Fruit fly (Drosophila melanogaster) whole organism, embryonic: Measurements from ENCODE around the gene CG9497.

Experiments
- Atf6 ChIP-seq: fragments of 200-800 bp; sonication (Bioruptor generic); IDR thresholded peaks from 2 replicates; pipeline ENCODE4 v1.3.6; 2022; ENCODE audit warnings: missing biosample characterization, missing genetic modification characterization
- CG11093 ChIP-seq: fragments of 200-800 bp; sonication (Bioruptor generic); IDR thresholded peaks from 3 replicates; pipeline ENCODE4 v1.3.6; 2022; ENCODE audit warnings: missing biosample characterization, missing genetic modification characterization
- CG12391 ChIP-seq: fragments of 200-800 bp; sonication (Bioruptor generic); optimal IDR thresholded peaks from 3 replicates; lab custom pipeline; 2018; ENCODE audit warnings: missing biosample characterization, mild to moderate bottlenecking, missing genetic modification characterization, moderate library complexity
- CG15011 ChIP-seq: fragments of 200-800 bp; sonication (Bioruptor generic); optimal IDR thresholded peaks from 3 replicates; lab custom pipeline; 2018; ENCODE audit warnings: missing biosample characterization, mild to moderate bottlenecking, missing genetic modification characterization
- CG15514 ChIP-seq: fragments of 200-800 bp; sonication (Bioruptor generic); optimal IDR thresholded peaks from 3 replicates; lab custom pipeline; 2017; ENCODE audit warnings: missing biosample characterization, missing genetic modification characterization, mild to moderate bottlenecking, moderate library complexity, missing genetic modification reagents
- CG17385 ChIP-seq: fragments of 200-800 bp; sonication (Bioruptor generic); optimal IDR thresholded peaks from 3 replicates; lab custom pipeline; 2018; ENCODE audit warnings: missing biosample characterization, mild to moderate bottlenecking, missing genetic modification characterization
- CG17912 ChIP-seq: fragments of 200-800 bp; sonication (Bioruptor generic); optimal IDR thresholded peaks from 2 replicates; lab custom pipeline; 2018; ENCODE audit warnings: missing biosample characterization, mild to moderate bottlenecking, missing genetic modification characterization
- CG18262 ChIP-seq: fragments of 200-800 bp; optimal IDR thresholded peaks from 3 replicates; lab custom pipeline; 2019; ENCODE audit warnings: missing biosample characterization, mild to moderate bottlenecking, missing genetic modification characterization, moderate library complexity
- CG31224 ChIP-seq: fragments of 200-800 bp; sonication (Bioruptor generic); IDR thresholded peaks from 2 replicates; pipeline ENCODE4 v1.3.6; 2022; ENCODE audit warnings: missing biosample characterization, missing genetic modification characterization
- CG34224 ChIP-seq: fragments of 200-800 bp; sonication (Bioruptor generic); IDR thresholded peaks from 3 replicates; pipeline ENCODE4 v1.3.6; 2022; ENCODE audit warnings: missing biosample characterization, missing genetic modification characterization; ENCODE audit not compliant: partially characterized antibody
- CG43689 ChIP-seq: fragments of 200-800 bp; sonication (Bioruptor generic); IDR thresholded peaks from 2 replicates; pipeline ENCODE4 v1.3.6; 2022; ENCODE audit warnings: missing biosample characterization, missing genetic modification characterization
- CG4424 ChIP-seq: fragments of 200-800 bp; sonication (Bioruptor generic); optimal IDR thresholded peaks from 3 replicates; lab custom pipeline; 2016; ENCODE audit warnings: missing biosample characterization, missing genetic modification characterization
- CG4617 ChIP-seq: fragments of 200-800 bp; sonication (Bioruptor generic); optimal IDR thresholded peaks from 3 replicates; lab custom pipeline; 2016; ENCODE audit warnings: missing biosample characterization, missing genetic modification characterization, borderline replicate concordance
- CG5180 ChIP-seq: fragments of 200-800 bp; sonication (Bioruptor generic); optimal IDR thresholded peaks from 3 replicates; lab custom pipeline; 2017; ENCODE audit warnings: missing biosample characterization, missing genetic modification characterization, mild to moderate bottlenecking, moderate library complexity, missing genetic modification reagents
- CG8388 ChIP-seq: fragments of 200-800 bp; sonication (Bioruptor generic); optimal IDR thresholded peaks from 2 replicates; lab custom pipeline; 2019; ENCODE audit warnings: missing biosample characterization, mild to moderate bottlenecking, missing genetic modification characterization, moderate library complexity
- CHES-1-like ChIP-seq: fragments of 200-800 bp; sonication (Bioruptor generic); optimal IDR thresholded peaks from 2 replicates; lab custom pipeline; 2016; ENCODE audit warnings: missing biosample characterization, missing genetic modification characterization
- D ChIP-seq, 2 experiments: fragments of 200-800 bp in 1 of 2; fragments of >200 bp in 1 of 2; sonication (Bioruptor generic) in 1 of 2; optimal IDR thresholded peaks; 2 replicates in 1 of 2; 3 replicates in 1 of 2; lab custom pipeline; 2017; ENCODE audit warnings: mild to moderate bottlenecking in 1 of 2, missing biosample characterization in 1 of 2, missing genetic modification characterization in 1 of 2, missing genetic modification reagents in 1 of 2
- Dref ChIP-seq: fragments of 200-800 bp; sonication (Bioruptor generic); IDR thresholded peaks from 2 replicates; pipeline ENCODE4 v1.3.6; 2022; ENCODE audit warnings: missing biosample characterization, missing genetic modification characterization
- Hmx ChIP-seq: fragments of 200-800 bp; sonication (Bioruptor generic); optimal IDR thresholded peaks from 2 replicates; lab custom pipeline; 2016; ENCODE audit warnings: missing biosample characterization, missing genetic modification characterization
- MESR4 ChIP-seq: fragments of 200-800 bp; sonication (Bioruptor generic); optimal IDR thresholded peaks from 2 replicates; lab custom pipeline; 2018; ENCODE audit warnings: missing biosample characterization, mild to moderate bottlenecking, missing genetic modification characterization, moderate library complexity
- NFAT ChIP-seq: fragments of 200-800 bp; sonication (Bioruptor generic); IDR thresholded peaks from 2 replicates; pipeline ENCODE4 v1.3.6; 2022; ENCODE audit warnings: missing biosample characterization, missing genetic modification characterization
- TFAM ChIP-seq: fragments of 200-800 bp; sonication (Bioruptor generic); optimal IDR thresholded peaks from 2 replicates; lab custom pipeline; 2017; ENCODE audit warnings: missing biosample characterization, missing genetic modification characterization, inconsistent platforms
- Tbp ChIP-seq: fragments of >200 bp; optimal IDR thresholded peaks from 2 replicates; lab custom pipeline; 2018; ENCODE audit warnings: missing biosample characterization, missing genetic modification characterization
- amos ChIP-seq: fragments of 200-800 bp; sonication (Bioruptor generic); IDR thresholded peaks from 2 replicates; pipeline ENCODE4 v1.3.6; 2022; ENCODE audit warnings: missing biosample characterization, missing genetic modification characterization; ENCODE audit not compliant: partially characterized antibody
- aop ChIP-seq: fragments of 200-800 bp; sonication (Bioruptor generic); IDR thresholded peaks from 2 replicates; pipeline ENCODE4 v1.3.6; 2022; ENCODE audit warnings: missing biosample characterization, missing genetic modification characterization
- bowl ChIP-seq: fragments of 200-800 bp; sonication (Bioruptor generic); IDR thresholded peaks from 2 replicates; pipeline ENCODE4 v1.3.6; 2022; ENCODE audit warnings: missing biosample characterization, missing genetic modification characterization
- cas ChIP-seq: fragments of 200-800 bp; sonication (Bioruptor generic); IDR thresholded peaks from 2 replicates; pipeline ENCODE4 v1.3.6; 2022; ENCODE audit warnings: missing biosample characterization, missing genetic modification characterization
- danr ChIP-seq: fragments of 200-800 bp; sonication (Bioruptor generic); IDR thresholded peaks from 2 replicates; pipeline ENCODE4 v1.3.6; 2022; ENCODE audit warnings: missing biosample characterization, missing genetic modification characterization
- disco-r ChIP-seq: fragments of 200-800 bp; sonication (Bioruptor generic); optimal IDR thresholded peaks from 2 replicates; lab custom pipeline; 2016; ENCODE audit warnings: missing biosample characterization, missing genetic modification characterization
- dm ChIP-seq: fragments of 200-800 bp; sonication (Bioruptor generic); optimal IDR thresholded peaks from 3 replicates; lab custom pipeline; 2016; ENCODE audit warnings: missing biosample characterization, missing genetic modification characterization
- fd96Cb ChIP-seq: fragments of 200-800 bp; sonication (Bioruptor generic); optimal IDR thresholded peaks from 2 replicates; lab custom pipeline; 2018; ENCODE audit warnings: missing biosample characterization, mild to moderate bottlenecking, missing genetic modification characterization, moderate library complexity
- fu2 ChIP-seq: fragments of 200-800 bp; sonication (Bioruptor generic); optimal IDR thresholded peaks from 2 replicates; lab custom pipeline; 2016; ENCODE audit warnings: missing biosample characterization, missing genetic modification characterization
- gsb ChIP-seq: fragments of 200-800 bp; sonication (Bioruptor generic); IDR thresholded peaks from 2 replicates; pipeline ENCODE4 v1.3.6; 2022; ENCODE audit warnings: missing biosample characterization, missing genetic modification characterization
- hkb ChIP-seq, 2 experiments: fragments of 200-800 bp in 1 of 2; fragments of >200 bp in 1 of 2; sonication (Bioruptor generic) in 1 of 2; IDR thresholded peaks in 1 of 2; optimal IDR thresholded peaks in 1 of 2; 2 replicates each; pipeline versions ENCODE4 v1.3.6 to Lab custom; 2017 to 2022; ENCODE audit warnings: missing biosample characterization in 1 of 2, missing genetic modification characterization in 1 of 2
- inv ChIP-seq: fragments of 200-800 bp; sonication (Bioruptor generic); IDR thresholded peaks from 2 replicates; pipeline ENCODE4 v1.3.6; 2022; ENCODE audit warnings: missing biosample characterization, missing genetic modification characterization; ENCODE audit not compliant: partially characterized antibody
- lov ChIP-seq, 2 experiments: fragments of 200-800 bp in 1 of 2; fragments of >200 bp in 1 of 2; sonication (Bioruptor generic) in 1 of 2; IDR thresholded peaks in 1 of 2; optimal IDR thresholded peaks in 1 of 2; 2 replicates in 1 of 2; 3 replicates in 1 of 2; pipeline versions ENCODE4 v1.3.6 to Lab custom; 2017 to 2022; ENCODE audit warnings: missing biosample characterization in 1 of 2, missing genetic modification characterization in 1 of 2
- nerfin-1 ChIP-seq: fragments of 200-800 bp; sonication (Bioruptor generic); optimal IDR thresholded peaks from 3 replicates; lab custom pipeline; 2019; ENCODE audit warnings: missing biosample characterization, mild to moderate bottlenecking, missing genetic modification characterization, moderate library complexity
- onecut ChIP-seq: fragments of 200-800 bp; sonication (Bioruptor generic); IDR thresholded peaks from 2 replicates; pipeline ENCODE4 v1.3.6; 2022; ENCODE audit warnings: missing biosample characterization, missing genetic modification characterization
- p53 ChIP-seq: fragments of 200-800 bp; sonication (Bioruptor generic); optimal IDR thresholded peaks from 2 replicates; lab custom pipeline; 2016; ENCODE audit warnings: missing biosample characterization, missing genetic modification characterization
- pho ChIP-seq: fragments of 200-800 bp; sonication (Bioruptor generic); optimal IDR thresholded peaks from 2 replicates; lab custom pipeline; 2016; ENCODE audit warnings: missing biosample characterization, missing genetic modification characterization
- phol ChIP-seq: fragments of 200-800 bp; sonication (Bioruptor generic); optimal IDR thresholded peaks from 3 replicates; lab custom pipeline; 2018; ENCODE audit warnings: missing biosample characterization, mild to moderate bottlenecking, missing genetic modification characterization, moderate library complexity
- sima ChIP-seq: fragments of 200-800 bp; sonication (Bioruptor generic); optimal IDR thresholded peaks from 2 replicates; lab custom pipeline; 2016; ENCODE audit warnings: missing biosample characterization, missing genetic modification characterization
- sisA ChIP-seq: fragments of 200-800 bp; sonication (Bioruptor generic); IDR thresholded peaks from 2 replicates; pipeline ENCODE4 v1.3.6; 2022; ENCODE audit warnings: missing biosample characterization, missing genetic modification characterization
- stwl ChIP-seq: fragments of 200-800 bp; sonication (Bioruptor generic); optimal IDR thresholded peaks from 3 replicates; lab custom pipeline; 2018; ENCODE audit warnings: missing biosample characterization, mild to moderate bottlenecking, missing genetic modification characterization, moderate library complexity
- tll ChIP-seq, 2 experiments: fragments of 200-800 bp in 1 of 2; fragments of >200 bp in 1 of 2; sonication (Bioruptor generic) in 1 of 2; optimal IDR thresholded peaks; 2 replicates each; lab custom pipeline; 2017 to 2019; ENCODE audit warnings: missing biosample characterization in 2 of 2, missing genetic modification characterization in 2 of 2, mild to moderate bottlenecking in 1 of 2, moderate library complexity in 1 of 2
- unpg ChIP-seq: fragments of 200-800 bp; sonication (Bioruptor generic); optimal IDR thresholded peaks from 3 replicates; lab custom pipeline; 2018; ENCODE audit warnings: missing biosample characterization, mild to moderate bottlenecking, missing genetic modification characterization, moderate library complexity

The CG9497 gene

DNA sequence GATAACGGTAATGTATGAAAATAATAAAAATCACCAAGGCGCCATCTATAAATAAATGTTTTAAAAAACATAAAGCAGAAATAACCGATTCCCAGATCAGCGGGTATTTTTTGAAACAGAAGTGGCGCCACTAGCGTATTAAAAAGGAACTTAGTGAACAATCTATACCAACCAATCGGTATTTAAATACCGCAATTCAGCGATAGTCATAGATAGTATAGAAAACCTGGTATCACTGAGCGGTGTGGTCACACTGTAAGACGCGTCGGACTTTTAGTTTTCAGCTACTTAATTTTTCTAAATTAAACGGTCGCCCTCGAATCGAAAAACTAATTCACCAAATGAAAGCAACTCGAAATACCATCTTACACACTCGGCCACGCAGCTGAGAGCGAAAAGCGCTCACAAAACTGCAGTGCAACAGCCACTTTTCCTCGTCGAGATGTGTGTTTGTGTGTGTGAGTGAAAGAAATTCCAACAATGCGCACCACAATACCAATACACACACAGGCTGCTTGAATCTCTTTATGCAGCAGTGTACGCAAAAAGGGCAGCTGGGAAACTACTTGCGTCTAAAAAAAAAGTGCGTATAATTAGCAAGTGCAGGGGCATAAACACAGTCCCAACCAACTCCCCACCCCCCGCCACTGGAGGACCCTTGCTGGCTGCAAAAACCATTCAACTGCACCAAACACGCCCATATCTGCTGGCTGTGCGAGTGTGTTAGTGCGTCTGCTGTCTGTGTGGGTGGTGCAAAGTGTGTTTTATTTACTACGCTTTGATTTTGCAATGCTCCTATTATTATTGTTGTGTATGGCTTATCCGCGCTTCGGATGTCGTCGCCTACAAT lies 24.5 kb downstream of the CG9497 start, which contains the start of gene PDZ-GEF (continued):
- no peak for TF ChIP-seq danr
- TF ChIP-seq CG11093 (GFP tag; lab: Robert Waterston, UW) = no peak
- no peak for TF ChIP-seq Tbp
- TF ChIP-seq disco-r (GFP tag; lab: Kevin White, UChicago) = peak; percentile 14
- TF ChIP-seq dm = peak; percentile 26
- peak; percentile 70 for TF ChIP-seq CG4424 (GFP tag; lab: Kevin White, UChicago)
- no peak for TF ChIP-seq pho (GFP tag; lab: Kevin White, UChicago)
- no peak for TF ChIP-seq CG5180 (GFP tag; lab: Kevin White, UChicago)
- no peak for TF ChIP-seq tll (GFP tag; optimal IDR thresholded peaks at IDR 0.05; lab: Kevin White, UChicago)
- TF ChIP-seq cas (GFP tag; lab: Robert Waterston, UW) = no peak
- TF ChIP-seq CG17912 (GFP tag; lab: Kevin White, UChicago) = no peak
- peak; percentile 93 for TF ChIP-seq CG4617 (GFP tag; lab: Kevin White, UChicago)
- peak; percentile 92 for TF ChIP-seq stwl
- TF ChIP-seq D (optimal IDR thresholded peaks at IDR 0.05; lab: Kevin White, UChicago) = peak; percentile 67
- TF ChIP-seq D (GFP tag; optimal IDR thresholded peaks at IDR 0.05; lab: Kevin White, UChicago) = no peak
- no peak; the same call in 2 of the 3 replicates for TF ChIP-seq CG34224 (GFP tag; lab: Robert Waterston, UW)
- no peak for TF ChIP-seq CG43689 (GFP tag; lab: Robert Waterston, UW)
- peak; percentile 99 for TF ChIP-seq nerfin-1 (tag; lab: Kevin White, UChicago)
- peak; percentile 20 for TF ChIP-seq CG8388 (GFP tag; lab: Kevin White, UChicago)
- no peak for TF ChIP-seq CG31224 (GFP tag; lab: Robert Waterston, UW)
- peak; percentile 53; the same call in 1 of the 2 replicates for TF ChIP-seq onecut (GFP tag; lab: Robert Waterston, UW)
- TF ChIP-seq phol (tag; lab: Kevin White, UChicago) = peak; percentile 45
- TF ChIP-seq Dref (GFP tag; lab: Robert Waterston, UW) = peak; percentile 50
- no peak for TF ChIP-seq fu2
- no peak for TF ChIP-seq CG15011 (GFP tag; lab: Kevin White, UChicago)
- 0 out of 2 replicates have a peak, but pooled peaks have one; percentile 32 for TF ChIP-seq gsb (GFP tag; lab: Robert Waterston, UW)
- peak; percentile 65 for TF ChIP-seq amos (GFP tag; lab: Robert Waterston, UW)
- no peak for TF ChIP-seq sima
- no peak for TF ChIP-seq bowl (GFP tag; lab: Robert Waterston, UW)
- no peak for TF ChIP-seq aop (GFP tag; lab: Robert Waterston, UW)
- TF ChIP-seq sisA = peak; percentile 62
- no peak for TF ChIP-seq CG15514 (GFP tag; lab: Kevin White, UChicago)
- TF ChIP-seq MESR4 = peak; percentile 87
- TF ChIP-seq CG12391 (tag; lab: Kevin White, UChicago) = peak; percentile 46
- TF ChIP-seq CG18262 = peak; percentile 50
- TF ChIP-seq NFAT (GFP tag; lab: Robert Waterston, UW) = peak; percentile 44; the same call in 1 of the 2 replicates
- peak; percentile 69 for TF ChIP-seq CHES-1-like (GFP tag; lab: Kevin White, UChicago)
- TF ChIP-seq lov (optimal IDR thresholded peaks at IDR 0.05; lab: Kevin White, UChicago) = no peak
- 0 out of 3 replicates have a peak, but pooled peaks have one; percentile 18 for TF ChIP-seq lov (GFP tag; IDR thresholded peaks at IDR 0.05; lab: Robert Waterston, UW)
- TF ChIP-seq hkb (optimal IDR thresholded peaks at IDR 0.05; lab: Kevin White, UChicago) = no peak
- 0 out of 2 replicates have a peak, but pooled peaks have one; percentile 14 for TF ChIP-seq hkb (GFP tag; IDR thresholded peaks at IDR 0.05; lab: Robert Waterston, UW)
- no peak for TF ChIP-seq TFAM
- 0 out of 2 replicates have a peak, but pooled peaks have one; percentile 33 for TF ChIP-seq inv
- TF ChIP-seq p53 (GFP tag; lab: Kevin White, UChicago) = peak; percentile 69
- no peak for TF ChIP-seq Atf6 (GFP tag; lab: Robert Waterston, UW)
- peak; percentile 15 for TF ChIP-seq fd96Cb (tag; lab: Kevin White, UChicago)
- TF ChIP-seq Hmx (GFP tag; lab: Kevin White, UChicago) = no peak
- no peak for TF ChIP-seq unpg (GFP tag; lab: Kevin White, UChicago)
- no peak for TF ChIP-seq CG17385 (GFP tag; lab: Kevin White, UChicago)
